Fruit fly (Drosophila melanogaster): ENCODE measurements around the gene fusl.

- TF ChIP-seq dac (GFP tag; optimal IDR thresholded peaks at IDR 0.05), result no peak
- no peak for TF ChIP-seq Blimp-1 (GFP tag; optimal IDR thresholded peaks at IDR 0.05)
- TF ChIP-seq CG8319 (GFP tag; optimal IDR thresholded peaks at IDR 0.05), result no peak
These were observed 5.3 kb downstream of the fusl start for dm6 chr2L:5332574-5332973.

Measured in whole organism, prepupa.